Worm (Caenorhabditis elegans) whole organism, late embryonic: ENCODE data around the gene fbxa-12.

ENCODE experiments used
- C38D4.7 ChIP-seq: fragments of 200-800 bp; sonication (Bioruptor generic); optimal IDR thresholded peaks from 2 replicates; lab custom pipeline; 2018; ENCODE audit warnings: mild to moderate bottlenecking, missing genetic modification characterization, moderate library complexity, missing compliant biosample characterization
- F13H6.1 ChIP-seq: sonication (generic microtip); optimal IDR thresholded peaks from 2 replicates; lab custom pipeline; 2016; ENCODE audit warnings: missing genetic modification characterization, missing compliant biosample characterization
- T23F11.4 ChIP-seq: fragments of 200-800 bp; sonication (Bioruptor generic); optimal IDR thresholded peaks from 2 replicates; lab custom pipeline; 2018; ENCODE audit warnings: mild to moderate bottlenecking, missing genetic modification characterization, missing compliant biosample characterization
- ama-1 ChIP-seq: fragments of 150-350 bp; optimal IDR thresholded peaks from 2 replicates; lab custom pipeline; 2014
- ceh-19 ChIP-seq: fragments of 200-800 bp; sonication (Bioruptor generic); optimal IDR thresholded peaks from 2 replicates; lab custom pipeline; 2018; ENCODE audit warnings: mild to moderate bottlenecking, missing genetic modification characterization, missing compliant biosample characterization
- elt-2 ChIP-seq: sonication (generic microtip); optimal IDR thresholded peaks from 2 replicates; lab custom pipeline; 2016; ENCODE audit warnings: missing genetic modification reagents, missing genetic modification characterization, missing compliant biosample characterization
- gmeb-2 ChIP-seq: sonication (generic microtip); optimal IDR thresholded peaks from 2 replicates; lab custom pipeline; 2016; ENCODE audit warnings: missing genetic modification characterization, inconsistent platforms, missing compliant biosample characterization
- hlh-30 ChIP-seq: sonication (generic microtip); optimal IDR thresholded peaks from 2 replicates; lab custom pipeline; 2017; ENCODE audit warnings: antibody characterized with exemption, missing genetic modification characterization, missing compliant biosample characterization; ENCODE audit not compliant: insufficient read depth
- hlh-8 ChIP-seq: sonication (generic microtip); optimal IDR thresholded peaks from 2 replicates; lab custom pipeline; 2016; ENCODE audit warnings: missing genotype, missing genetic modification characterization, missing compliant biosample characterization
- nfya-1 ChIP-seq: sonication (generic microtip); optimal IDR thresholded peaks from 2 replicates; lab custom pipeline; 2017; ENCODE audit warnings: missing genetic modification characterization, mild to moderate bottlenecking, missing compliant biosample characterization, antibody characterized with exemption, moderate library complexity
- pax-1 ChIP-seq: fragments of 150-350 bp; optimal IDR thresholded peaks from 2 replicates; lab custom pipeline; 2014; ENCODE audit warnings: missing biosample characterization, missing genetic modification characterization
- pqm-1 ChIP-seq: sonication (generic microtip); optimal IDR thresholded peaks from 2 replicates; lab custom pipeline; 2016; ENCODE audit warnings: missing genetic modification characterization, missing compliant biosample characterization
- tbx-2 ChIP-seq: sonication (generic microtip); optimal IDR thresholded peaks from 2 replicates; lab custom pipeline; 2016; ENCODE audit warnings: missing genetic modification characterization, missing compliant biosample characterization

DNA sequence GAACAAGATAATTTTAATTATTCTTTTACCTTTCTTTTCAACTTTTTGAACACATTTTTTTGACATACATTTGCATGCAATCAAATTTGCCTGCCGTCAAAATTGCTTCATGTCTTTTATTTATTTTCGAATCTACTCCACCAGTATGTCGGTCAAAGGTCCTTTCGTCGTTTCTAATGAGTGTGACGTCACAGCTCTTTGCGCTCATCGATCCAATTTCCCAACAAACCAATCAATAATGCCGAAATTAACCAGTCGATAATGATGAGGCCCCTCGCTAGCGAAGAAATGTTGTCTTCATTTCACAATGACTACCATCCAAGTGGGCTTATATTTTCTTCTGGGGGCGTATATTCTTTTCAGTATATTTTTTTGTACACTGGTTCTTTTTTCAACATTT lies 43.4 kb downstream of the fbxa-12 start, which contains the start of gene Y54F10BM.6:
- TF ChIP-seq ceh-19 (GFP tag; lab: Kevin White, UChicago) (no peak), nfya-1 (tag; lab: Kevin White, UChicago) (no peak), tbx-2 (tag; lab: Kevin White, UChicago) (no peak), pax-1 (tag; lab: Kevin White, UChicago) (no peak), T23F11.4 (GFP tag; lab: Kevin White, UChicago) (no peak), hlh-8 (tag; lab: Kevin White, UChicago) (no peak), elt-2 (tag; lab: Kevin White, UChicago) (no peak), C38D4.7 (GFP tag; lab: Kevin White, UChicago) (no peak), ama-1 (lab: Kevin White, UChicago) (no peak), gmeb-2 (tag; lab: Kevin White, UChicago) (no peak), F13H6.1 (tag; lab: Kevin White, UChicago) (no peak), hlh-30 (tag; lab: Kevin White, UChicago) (no peak), pqm-1 (no peak)
